Worm (Caenorhabditis elegans): Measurements from ENCODE around the gene npr-18.

DNA sequence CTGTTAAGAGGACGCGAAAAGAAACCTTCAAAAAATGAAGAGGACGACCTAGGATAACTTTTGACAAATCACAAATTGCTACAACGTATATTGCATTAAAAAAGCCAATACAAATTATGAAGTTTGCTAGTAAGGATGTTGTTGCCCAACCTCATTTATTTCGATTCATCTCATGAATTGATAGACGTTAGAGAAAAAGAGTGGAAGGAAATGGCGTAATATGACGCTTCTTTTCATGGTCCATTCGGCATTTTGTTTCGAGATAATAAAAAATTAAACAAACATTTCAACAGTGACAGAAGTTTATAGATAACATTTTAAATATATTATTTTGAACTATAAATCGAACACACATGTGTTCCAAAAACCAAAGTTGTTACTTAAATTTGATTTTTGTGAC lies 49.6 kb upstream of the npr-18 start:
- no peak for TF ChIP-seq ama-1 (optimal IDR thresholded peaks at IDR 0.05)
- no peak for TF ChIP-seq hmbx-1 (tag; optimal IDR thresholded peaks at IDR 0.05)
- TF ChIP-seq sea-1 (GFP tag; conservative IDR thresholded peaks at IDR 0.05): no peak
- TF ChIP-seq ceh-13 (GFP tag; optimal IDR thresholded peaks at IDR 0.05): no peak
- TF ChIP-seq F13C5.2 (tag; optimal IDR thresholded peaks at IDR 0.05): no peak
- no peak for TF ChIP-seq flt-1 (GFP tag; IDR thresholded peaks at IDR 0.05)
- TF ChIP-seq tbx-11 (GFP tag; IDR thresholded peaks at IDR 0.05): no peak
- no peak for TF ChIP-seq pes-1 (GFP tag; IDR thresholded peaks at IDR 0.05)
- no peak for TF ChIP-seq scrt-1 (GFP tag; IDR thresholded peaks at IDR 0.05)
- no peak for TF ChIP-seq B0310.2 (tag; optimal IDR thresholded peaks at IDR 0.05)
- TF ChIP-seq aly-1 (tag; optimal IDR thresholded peaks at IDR 0.05): no peak
- no peak for TF ChIP-seq tbx-37 (GFP tag; conservative IDR thresholded peaks at IDR 0.05)

Data from whole organism, early embryonic.